Worm (Caenorhabditis elegans): ENCODE data around the gene F15D4.2.

DNA sequence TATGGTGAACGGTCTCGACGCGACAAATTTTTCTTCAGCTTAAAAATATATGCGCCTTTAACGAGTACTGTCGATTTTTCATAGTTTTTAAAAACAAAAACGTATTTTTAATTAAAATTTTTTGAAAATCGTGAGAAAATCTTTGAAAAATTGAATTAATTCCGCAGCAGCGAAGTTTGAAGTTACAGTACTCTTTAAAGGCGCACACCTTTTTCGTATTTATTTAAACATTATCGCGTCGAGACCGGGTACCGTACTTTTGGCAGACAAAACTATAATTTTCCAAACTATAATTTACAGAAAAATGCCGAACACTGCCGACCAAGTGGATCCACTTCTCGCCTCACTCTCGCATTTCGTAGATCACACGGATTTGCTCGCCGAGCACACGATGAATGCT is at the start of gene F15D4.2:
- no peak for TF ChIP-seq C06A6.2 (GFP tag; conservative IDR thresholded peaks at IDR 0.05)
- TF ChIP-seq F39B2.1 (GFP tag; IDR thresholded peaks at IDR 0.05) = no peak
- TF ChIP-seq Y67H2A.10 (GFP tag; conservative IDR thresholded peaks at IDR 0.05) = no peak
- no peak for TF ChIP-seq F22D6.2 (tag; optimal IDR thresholded peaks at IDR 0.05)
- no peak for TF ChIP-seq cebp-1 (GFP tag; IDR thresholded peaks at IDR 0.05)
- no peak for TF ChIP-seq cebp-1 (tag; optimal IDR thresholded peaks at IDR 0.05)
- TF ChIP-seq Y53F4B.3 (GFP tag; IDR thresholded peaks at IDR 0.05) = no peak
- no peak for TF ChIP-seq attf-5 (GFP tag; optimal IDR thresholded peaks at IDR 0.05)
- TF ChIP-seq F49E8.2 (tag; optimal IDR thresholded peaks at IDR 0.05; ENCODE audit: insufficient read depth) = no peak
- TF ChIP-seq T07F8.4 (tag; optimal IDR thresholded peaks at IDR 0.05) = no peak
- no peak for TF ChIP-seq dpl-1 (GFP tag; optimal IDR thresholded peaks at IDR 0.05)

Data from whole organism, young adult.